Worm (Caenorhabditis elegans) whole organism, young adult: ENCODE results near the gene M02F4.2.

ENCODE experiments used
- F10E7.11 ChIP-seq: sonication (generic microtip); optimal IDR thresholded peaks from 2 replicates; lab custom pipeline; 2017; ENCODE audit warnings: mild to moderate bottlenecking, missing genetic modification characterization, moderate library complexity, missing compliant biosample characterization
- F57A8.1 ChIP-seq: fragments of 200-800 bp; sonication (Bioruptor generic); optimal IDR thresholded peaks from 2 replicates; lab custom pipeline; 2018; ENCODE audit warnings: mild to moderate bottlenecking, missing genetic modification characterization, moderate library complexity, missing compliant biosample characterization
- Y56A3A.18 ChIP-seq: fragments of 200-800 bp; sonication (Bioruptor generic); IDR thresholded peaks from 2 replicates; pipeline ENCODE4 v1.3.6; 2022; ENCODE audit warnings: missing genetic modification reagents, missing genetic modification characterization, missing compliant biosample characterization
- ceh-40 ChIP-seq: fragments of 200-800 bp; sonication (Bioruptor generic); IDR thresholded peaks from 2 replicates; pipeline ENCODE4 v1.3.6; 2022; ENCODE audit warnings: missing genetic modification characterization, missing compliant biosample characterization
- dpff-1 ChIP-seq: sonication (generic microtip); optimal IDR thresholded peaks from 2 replicates; lab custom pipeline; 2017; ENCODE audit warnings: mild to moderate bottlenecking, missing genetic modification characterization, missing compliant biosample characterization
- hmg-1.2 ChIP-seq: fragments of 200-800 bp; sonication (Bioruptor generic); IDR thresholded peaks from 2 replicates; pipeline ENCODE4 v1.3.6; 2022; ENCODE audit warnings: missing genetic modification reagents, missing genetic modification characterization, missing compliant biosample characterization
- hsf-1 ChIP-seq: fragments of 200-800 bp; sonication (Bioruptor generic); IDR thresholded peaks from 2 replicates; pipeline ENCODE4 v1.3.6; 2022; ENCODE audit warnings: missing genetic modification reagents, missing genetic modification characterization, missing compliant biosample characterization
- lag-1 ChIP-seq: fragments of 200-800 bp; sonication (Bioruptor generic); IDR thresholded peaks from 2 replicates; pipeline ENCODE4 v1.3.6; 2022; ENCODE audit warnings: missing genetic modification reagents, missing genetic modification characterization, missing compliant biosample characterization
- madf-10 ChIP-seq: sonication (generic microtip); optimal IDR thresholded peaks from 2 replicates; lab custom pipeline; 2016; ENCODE audit warnings: mild to moderate bottlenecking, missing genetic modification characterization, missing compliant biosample characterization
- sdz-38 ChIP-seq: sonication (generic microtip); optimal IDR thresholded peaks from 2 replicates; lab custom pipeline; 2016; ENCODE audit warnings: missing genotype, missing genetic modification characterization, missing compliant biosample characterization
- tbx-9 ChIP-seq: sonication (generic microtip); optimal IDR thresholded peaks from 2 replicates; lab custom pipeline; 2016; ENCODE audit warnings: borderline replicate concordance, missing genetic modification characterization, inconsistent platforms, missing compliant biosample characterization
- unc-130 ChIP-seq: sonication (generic microtip); optimal IDR thresholded peaks from 2 replicates; lab custom pipeline; 2016; ENCODE audit warnings: missing genetic modification reagents, missing genetic modification characterization, missing compliant biosample characterization
- unc-62 ChIP-seq: fragments of 150-350 bp; optimal IDR thresholded peaks from 2 replicates; lab custom pipeline; 2014; ENCODE audit warnings: missing biosample characterization, missing genetic modification reagents, missing genetic modification characterization

ce11 chrX:2996318-2996717 lies 37.8 kb downstream of the M02F4.2 start:
- TF ChIP-seq ceh-40 (GFP tag; lab: Robert Waterston, UW) (no peak), sdz-38 (tag; lab: Kevin White, UChicago) (no peak), madf-10 (tag; lab: Kevin White, UChicago) (no peak), unc-62 (GFP tag; lab: Kevin White, UChicago) (no peak), Y56A3A.18 (GFP tag; lab: Robert Waterston, UW) (no peak), dpff-1 (tag; lab: Kevin White, UChicago) (no peak), unc-130 (GFP tag; lab: Kevin White, UChicago) (no peak), lag-1 (no peak), hsf-1 (GFP tag; lab: Robert Waterston, UW) (no peak), tbx-9 (no peak), F57A8.1 (no peak), F10E7.11 (tag; lab: Kevin White, UChicago) (no peak), hmg-1.2 (GFP tag; lab: Robert Waterston, UW) (no peak)
